Worm (Caenorhabditis elegans) whole organism, young adult: ENCODE results near the gene C11G10.1.

Experiments used
- B0035.1 ChIP-seq: sonication (generic microtip); optimal IDR thresholded peaks from 2 replicates; lab custom pipeline; 2016; ENCODE audit warnings: missing genetic modification characterization, mild to moderate bottlenecking, missing compliant biosample characterization, missing genotype, missing genetic modification reagents
- B0336.3 ChIP-seq: fragments of 200-800 bp; sonication (Bioruptor generic); IDR thresholded peaks from 2 replicates; pipeline ENCODE4 v1.3.6; 2022; ENCODE audit warnings: missing genetic modification characterization, missing compliant biosample characterization
- C17E4.6 ChIP-seq: fragments of 200-800 bp; sonication (Bioruptor generic); IDR thresholded peaks from 2 replicates; pipeline ENCODE4 v1.3.6; 2022; ENCODE audit warnings: missing genetic modification reagents, missing genetic modification characterization, missing compliant biosample characterization
- D2030.7 ChIP-seq: fragments of 200-800 bp; sonication (Bioruptor generic); IDR thresholded peaks from 2 replicates; pipeline ENCODE4 v1.3.6; 2022; ENCODE audit warnings: missing genetic modification reagents, missing genetic modification characterization, missing compliant biosample characterization
- F10E7.11 ChIP-seq: sonication (generic microtip); optimal IDR thresholded peaks from 2 replicates; lab custom pipeline; 2017; ENCODE audit warnings: mild to moderate bottlenecking, missing genetic modification characterization, moderate library complexity, missing compliant biosample characterization
- F52B5.7 ChIP-seq: sonication (generic microtip); optimal IDR thresholded peaks from 2 replicates; lab custom pipeline; 2016; ENCODE audit warnings: mild to moderate bottlenecking, missing genetic modification characterization, missing compliant biosample characterization
- F57A8.1 ChIP-seq: fragments of 200-800 bp; sonication (Bioruptor generic); optimal IDR thresholded peaks from 2 replicates; lab custom pipeline; 2018; ENCODE audit warnings: mild to moderate bottlenecking, missing genetic modification characterization, moderate library complexity, missing compliant biosample characterization
- K11D2.4 ChIP-seq: fragments of 200-800 bp; sonication (Bioruptor generic); IDR thresholded peaks from 2 replicates; pipeline ENCODE4 v1.3.6; 2022; ENCODE audit warnings: missing genetic modification reagents, missing genetic modification characterization, missing compliant biosample characterization
- T07F8.4 ChIP-seq: sonication (generic microtip); optimal IDR thresholded peaks from 2 replicates; lab custom pipeline; 2016; ENCODE audit warnings: mild to moderate bottlenecking, missing genetic modification characterization, moderate library complexity, missing compliant biosample characterization
- Y53F4B.3 ChIP-seq: fragments of 200-800 bp; sonication (Bioruptor generic); IDR thresholded peaks from 2 replicates; pipeline ENCODE4 v1.3.6; 2022; ENCODE audit warnings: missing genetic modification reagents, missing genetic modification characterization, missing compliant biosample characterization
- Y67H2A.10 ChIP-seq: fragments of 200-800 bp; sonication (Bioruptor generic); conservative IDR thresholded peaks from 2 replicates; pipeline ENCODE4 v1.3.6; 2022; ENCODE audit warnings: missing genetic modification reagents, missing genetic modification characterization, missing compliant biosample characterization
- Y79H2A.3 ChIP-seq: fragments of 200-800 bp; sonication (Bioruptor generic); conservative IDR thresholded peaks from 2 replicates; pipeline ENCODE4 v1.3.6; 2022; ENCODE audit warnings: missing genetic modification reagents, missing genetic modification characterization, missing compliant biosample characterization
- Y95B8A.8 ChIP-seq: fragments of 200-800 bp; sonication (Bioruptor generic); IDR thresholded peaks from 2 replicates; pipeline ENCODE4 v1.3.6; 2022; ENCODE audit warnings: missing genetic modification reagents, missing genetic modification characterization, missing compliant biosample characterization
- atf-7 ChIP-seq: sonication (generic microtip); optimal IDR thresholded peaks from 2 replicates; lab custom pipeline; 2017; ENCODE audit warnings: mild to moderate bottlenecking, missing genetic modification characterization, missing compliant biosample characterization
- athp-1 ChIP-seq: sonication (generic microtip); optimal IDR thresholded peaks from 2 replicates; lab custom pipeline; 2017; ENCODE audit warnings: mild to moderate bottlenecking, missing genetic modification characterization, missing compliant biosample characterization
- bed-2 ChIP-seq: fragments of 200-800 bp; sonication (Bioruptor generic); IDR thresholded peaks from 2 replicates; pipeline ENCODE4 v1.3.6; 2022; ENCODE audit warnings: missing genetic modification reagents, missing genetic modification characterization, missing compliant biosample characterization
- ccch-3 ChIP-seq: fragments of 200-800 bp; sonication (Bioruptor generic); optimal IDR thresholded peaks from 2 replicates; lab custom pipeline; 2018; ENCODE audit warnings: mild to moderate bottlenecking, missing genetic modification characterization, missing compliant biosample characterization
- ceh-100 ChIP-seq: fragments of 200-800 bp; sonication (Bioruptor generic); IDR thresholded peaks from 2 replicates; pipeline ENCODE4 v1.3.6; 2022; ENCODE audit warnings: missing genetic modification reagents, missing genetic modification characterization, missing compliant biosample characterization
- ceh-58 ChIP-seq: fragments of 200-800 bp; sonication (Bioruptor generic); IDR thresholded peaks from 2 replicates; pipeline ENCODE4 v1.3.6; 2022; ENCODE audit warnings: missing genetic modification characterization, missing compliant biosample characterization
- ceh-91 ChIP-seq: fragments of 200-800 bp; sonication (Bioruptor generic); IDR thresholded peaks from 2 replicates; pipeline ENCODE4 v1.3.6; 2022; ENCODE audit warnings: missing genetic modification reagents, missing genetic modification characterization, missing compliant biosample characterization
- die-1 ChIP-seq: sonication (generic microtip); optimal IDR thresholded peaks from 2 replicates; lab custom pipeline; 2016; ENCODE audit warnings: missing genotype, mild to moderate bottlenecking, missing genetic modification characterization, missing compliant biosample characterization
- dpff-1 ChIP-seq: sonication (generic microtip); optimal IDR thresholded peaks from 2 replicates; lab custom pipeline; 2017; ENCODE audit warnings: mild to moderate bottlenecking, missing genetic modification characterization, missing compliant biosample characterization
- dpl-1 ChIP-seq: fragments of 150-350 bp; optimal IDR thresholded peaks from 2 replicates; lab custom pipeline; 2014; ENCODE audit warnings: missing biosample characterization, missing genetic modification reagents, missing genetic modification characterization
- ets-4 ChIP-seq: fragments of 200-800 bp; sonication (Bioruptor generic); optimal IDR thresholded peaks from 2 replicates; lab custom pipeline; 2018; ENCODE audit warnings: mild to moderate bottlenecking, missing genetic modification characterization, missing compliant biosample characterization
- hlh-26 ChIP-seq: fragments of 200-800 bp; sonication (Bioruptor generic); conservative IDR thresholded peaks from 2 replicates; pipeline ENCODE4 v1.3.6; 2022; ENCODE audit warnings: missing genetic modification reagents, missing genetic modification characterization, missing compliant biosample characterization
- let-607 ChIP-seq, 2 experiments: fragments of 200-800 bp in 1 of 2; sonication (Bioruptor generic) in 1 of 2; sonication (generic microtip) in 1 of 2; optimal IDR thresholded peaks; 2 replicates each; lab custom pipeline; 2016 to 2018; ENCODE audit warnings: mild to moderate bottlenecking in 2 of 2, missing compliant biosample characterization in 2 of 2, missing genetic modification characterization in 2 of 2, moderate library complexity in 2 of 2, missing genotype in 1 of 2
- lin-35 ChIP-seq, 3 experiments: fragments of 150-350 bp in 2 of 3; sonication (generic microtip) in 1 of 3; optimal IDR thresholded peaks; 2 replicates each; lab custom pipeline; 2014 to 2018; ENCODE audit warnings: missing biosample characterization in 3 of 3, missing genetic modification characterization in 3 of 3, missing genetic modification reagents in 3 of 3
- madf-8 ChIP-seq: fragments of 200-800 bp; sonication (Bioruptor generic); conservative IDR thresholded peaks from 2 replicates; pipeline ENCODE4 v1.3.6; 2022; ENCODE audit warnings: missing genetic modification reagents, missing genetic modification characterization, missing compliant biosample characterization
- mcd-1 ChIP-seq: fragments of 200-800 bp; sonication (Bioruptor generic); IDR thresholded peaks from 2 replicates; pipeline ENCODE4 v1.3.6; 2022; ENCODE audit warnings: missing genetic modification reagents, missing genetic modification characterization, missing compliant biosample characterization
- mel-28 ChIP-seq: sonication (generic microtip); optimal IDR thresholded peaks from 2 replicates; lab custom pipeline; 2016; ENCODE audit warnings: borderline replicate concordance, mild to moderate bottlenecking, missing genetic modification characterization, missing compliant biosample characterization
- mes-4 ChIP-seq: sonication (generic microtip); optimal IDR thresholded peaks from 2 replicates; lab custom pipeline; 2016; ENCODE audit warnings: missing genotype, missing genetic modification characterization, missing compliant biosample characterization
- nfya-1 ChIP-seq: sonication (generic microtip); optimal IDR thresholded peaks from 2 replicates; lab custom pipeline; 2017; ENCODE audit warnings: antibody characterized with exemption, missing compliant biosample characterization, missing genetic modification characterization, borderline replicate concordance; ENCODE audit not compliant: insufficient read depth
- nhr-120 ChIP-seq: fragments of 200-800 bp; sonication (Bioruptor generic); IDR thresholded peaks from 2 replicates; pipeline ENCODE4 v1.3.6; 2022; ENCODE audit warnings: missing genetic modification characterization, missing compliant biosample characterization
- nhr-179 ChIP-seq: sonication (generic microtip); optimal IDR thresholded peaks from 2 replicates; lab custom pipeline; 2016; ENCODE audit warnings: mild to moderate bottlenecking, missing genetic modification characterization, missing compliant biosample characterization
- nhr-27 ChIP-seq: fragments of 200-800 bp; sonication (Bioruptor generic); optimal IDR thresholded peaks from 2 replicates; lab custom pipeline; 2018; ENCODE audit warnings: mild to moderate bottlenecking, missing genetic modification characterization, moderate library complexity, missing compliant biosample characterization
- repo-1 ChIP-seq: sonication (generic microtip); optimal IDR thresholded peaks from 2 replicates; lab custom pipeline; 2017; ENCODE audit warnings: mild to moderate bottlenecking, missing genetic modification characterization, missing compliant biosample characterization
- sdz-38 ChIP-seq: sonication (generic microtip); optimal IDR thresholded peaks from 2 replicates; lab custom pipeline; 2016; ENCODE audit warnings: missing genotype, missing genetic modification characterization, missing compliant biosample characterization
- snpc-1.1 ChIP-seq: sonication (generic microtip); optimal IDR thresholded peaks from 2 replicates; lab custom pipeline; 2017; ENCODE audit warnings: missing genetic modification characterization, mild to moderate bottlenecking, missing compliant biosample characterization, antibody characterized with exemption, moderate library complexity, missing genotype, missing genetic modification reagents; ENCODE audit not compliant: insufficient read depth
- snpc-3.4 ChIP-seq: sonication (generic microtip); optimal IDR thresholded peaks from 2 replicates; lab custom pipeline; 2017; ENCODE audit warnings: missing genetic modification characterization, mild to moderate bottlenecking, missing compliant biosample characterization, antibody characterized with exemption, moderate library complexity, missing genotype, missing genetic modification reagents
- somi-1 ChIP-seq: fragments of 200-800 bp; sonication (Bioruptor generic); optimal IDR thresholded peaks from 2 replicates; lab custom pipeline; 2018; ENCODE audit warnings: mild to moderate bottlenecking, missing genetic modification characterization, missing compliant biosample characterization
- tbx-9 ChIP-seq: sonication (generic microtip); optimal IDR thresholded peaks from 2 replicates; lab custom pipeline; 2016; ENCODE audit warnings: borderline replicate concordance, missing genetic modification characterization, inconsistent platforms, missing compliant biosample characterization
- unc-130 ChIP-seq: sonication (generic microtip); optimal IDR thresholded peaks from 2 replicates; lab custom pipeline; 2016; ENCODE audit warnings: missing genetic modification reagents, missing genetic modification characterization, missing compliant biosample characterization
- unc-62 ChIP-seq: fragments of 150-350 bp; optimal IDR thresholded peaks from 2 replicates; lab custom pipeline; 2014; ENCODE audit warnings: missing biosample characterization, missing genetic modification reagents, missing genetic modification characterization
- ztf-18 ChIP-seq: sonication (generic microtip); optimal IDR thresholded peaks from 2 replicates; lab custom pipeline; 2016; ENCODE audit warnings: missing genotype, mild to moderate bottlenecking, missing genetic modification characterization, missing compliant biosample characterization
- ztf-22 ChIP-seq: fragments of 200-800 bp; sonication (Bioruptor generic); optimal IDR thresholded peaks from 2 replicates; lab custom pipeline; 2018; ENCODE audit warnings: mild to moderate bottlenecking, missing genetic modification characterization, moderate library complexity, missing compliant biosample characterization
- ztf-28 ChIP-seq: fragments of 200-800 bp; sonication (Bioruptor generic); IDR thresholded peaks from 2 replicates; pipeline ENCODE4 v1.3.6; 2022; ENCODE audit warnings: missing genetic modification reagents, missing genetic modification characterization, missing compliant biosample characterization
- ztf-6 ChIP-seq: fragments of 200-800 bp; sonication (Bioruptor generic); IDR thresholded peaks from 2 replicates; pipeline ENCODE4 v1.3.6; 2022; ENCODE audit warnings: missing genetic modification reagents, missing genetic modification characterization, missing compliant biosample characterization

C11G10.1 gene

DNA sequence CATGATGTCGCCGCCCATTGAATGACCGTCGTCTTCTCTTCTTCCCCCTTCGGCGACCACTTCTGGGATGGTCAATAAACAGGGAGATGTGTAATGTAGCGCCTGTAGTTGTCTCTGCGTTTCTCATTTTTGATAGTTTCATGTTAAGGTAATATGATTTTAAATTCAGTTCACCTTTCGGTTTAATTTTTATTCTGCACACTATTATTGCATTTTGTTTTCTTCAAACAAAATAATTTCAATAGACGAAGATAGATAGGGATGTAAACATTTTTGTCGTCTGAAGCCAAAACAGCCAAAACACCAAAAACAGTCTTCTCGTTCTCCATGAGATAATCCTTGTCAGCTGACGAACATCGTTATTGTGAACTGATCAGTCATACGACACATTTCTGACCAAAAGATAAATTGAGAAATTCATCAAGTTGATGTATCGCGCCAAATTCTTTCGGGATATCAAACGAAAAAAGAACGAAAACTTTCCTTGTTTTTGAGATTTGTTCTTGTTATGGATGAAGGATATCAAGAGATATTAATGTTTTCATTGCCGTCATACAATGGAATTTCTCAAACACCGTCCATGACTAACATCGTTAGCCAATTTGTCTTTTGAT lies at the start of gene C11G10.1:
C11G10.1 (minus strand) TSS at position 51 of the 614 bp plus-strand sequence.
- TF ChIP-seq somi-1 (GFP tag; lab: Kevin White, UChicago) (no peak), ceh-91 (no peak), K11D2.4 (GFP tag; lab: Robert Waterston, UW) (no peak), ets-4 (GFP tag; lab: Kevin White, UChicago) (no peak), atf-7 (no peak), unc-130 (GFP tag; lab: Kevin White, UChicago) (no peak), repo-1 (no peak), ccch-3 (no peak), nfya-1 (tag; lab: Kevin White, UChicago) (no peak), nhr-120 (GFP tag; lab: Robert Waterston, UW) (no peak), Y53F4B.3 (no peak), Y67H2A.10 (GFP tag; lab: Robert Waterston, UW) (no peak), lin-35 (GFP tag; optimal IDR thresholded peaks at IDR 0.05; lab: Kevin White, UChicago) (no peak), F10E7.11 (no peak), ztf-18 (tag; lab: Kevin White, UChicago) (no peak), nhr-179 (tag; lab: Kevin White, UChicago) (no peak), sdz-38 (no peak), mes-4 (no peak)
- TF ChIP-seq, all 124 proteins: peak for 0

DNA sequence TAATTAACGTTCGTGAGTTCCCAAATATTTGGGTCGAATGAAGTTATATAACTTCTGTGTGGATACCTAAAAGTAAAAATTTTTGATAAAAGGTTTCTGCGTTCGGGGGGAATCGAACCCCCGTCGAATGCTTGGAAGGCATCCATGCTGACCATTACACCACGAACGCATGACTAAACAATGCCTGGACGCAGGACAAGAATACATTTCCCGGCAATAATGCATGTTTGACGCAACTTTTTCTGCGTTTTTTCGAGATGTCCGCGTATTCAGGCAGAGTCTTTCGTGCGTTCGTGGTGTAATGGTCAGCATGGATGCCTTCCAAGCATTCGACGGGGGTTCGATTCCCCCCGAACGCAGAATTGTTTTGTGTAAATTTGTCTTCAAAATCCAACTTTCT lies 42.2 kb upstream of the C11G10.1 start:
- TF ChIP-seq athp-1 (tag; lab: Kevin White, UChicago) (peak; percentile 90), mcd-1 (peak; percentile 78), mel-28 (peak; percentile 26), D2030.7 (GFP tag; lab: Robert Waterston, UW) (peak; percentile 85), B0035.1 (tag; lab: Kevin White, UChicago) (peak; percentile 9), B0336.3 (GFP tag; lab: Robert Waterston, UW) (no peak; the same call in 1 of the 2 replicates), die-1 (tag; lab: Kevin White, UChicago) (peak; percentile 94), F52B5.7 (tag; lab: Kevin White, UChicago) (peak; percentile 90), ztf-6 (GFP tag; lab: Robert Waterston, UW) (peak; percentile 63; the same call in 1 of the 2 replicates), bed-2 (GFP tag; lab: Robert Waterston, UW) (peak; percentile 69; the same call in 1 of the 2 replicates), dpl-1 (GFP tag; lab: Kevin White, UChicago) (peak; percentile 22), madf-8 (peak; percentile 30; the same call in 1 of the 2 replicates), Y95B8A.8 (peak; percentile 76), ztf-22 (GFP tag; lab: Kevin White, UChicago) (peak; percentile 19), snpc-3.4 (peak; percentile 76), dpff-1 (tag; lab: Kevin White, UChicago) (no peak), let-607 (tag; optimal IDR thresholded peaks at IDR 0.05; lab: Kevin White, UChicago) (peak; percentile 55 to 69), ceh-100 (GFP tag; lab: Robert Waterston, UW) (peak; percentile 67), unc-62 (GFP tag; lab: Kevin White, UChicago) (no peak), tbx-9 (no peak), hlh-26 (GFP tag; lab: Robert Waterston, UW) (no peak), unc-130 (GFP tag; lab: Kevin White, UChicago) (peak; percentile 29), nhr-27 (tag; lab: Kevin White, UChicago) (peak; percentile 72), T07F8.4 (peak; percentile 79), Y79H2A.3 (0 out of 2 replicates have a peak, but pooled peaks have one; percentile 52), C17E4.6 (GFP tag; lab: Robert Waterston, UW) (peak; percentile 68; the same call in 1 of the 2 replicates), repo-1 (peak; percentile 86), ceh-58 (GFP tag; lab: Robert Waterston, UW) (no peak), snpc-1.1 (tag; lab: Kevin White, UChicago) (peak; percentile 74), F57A8.1 (GFP tag; lab: Kevin White, UChicago) (peak; percentile 3), ztf-28 (peak; percentile 81)
